Worm (Caenorhabditis elegans): ENCODE data around the gene F52E10.4.

F52E10.4 gene

DNA sequence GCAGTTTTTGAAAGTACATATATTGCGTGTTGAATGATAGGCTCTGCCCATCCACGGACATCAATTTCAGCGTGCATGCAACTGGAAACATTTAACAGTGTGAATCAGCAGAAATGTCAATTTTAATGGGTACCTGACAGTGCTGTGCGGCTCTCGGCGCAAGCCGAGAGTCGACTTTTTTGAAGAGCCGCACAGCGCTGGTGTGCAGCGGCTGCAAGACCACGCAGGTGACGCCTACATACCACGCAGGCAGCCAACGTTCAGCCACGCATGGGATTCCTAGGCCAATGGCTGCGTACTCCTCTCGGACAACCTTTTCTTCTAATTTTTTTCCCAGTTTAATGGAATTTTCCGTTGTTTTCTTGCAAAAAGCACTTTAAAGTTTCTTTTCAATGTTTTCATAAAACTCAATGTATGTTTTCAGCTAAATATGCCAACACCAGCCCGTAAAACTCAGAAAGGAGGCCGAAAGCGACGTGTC, 48.0 kb downstream of the F52E10.4 start, which contains the start of gene W10G6.1:
W10G6.1 (plus strand) TSS at position 431 of the 481 bp plus-strand sequence.
- TF ChIP-seq lsy-12 (tag; optimal IDR thresholded peaks at IDR 0.05) (no peak), fkh-10 (GFP tag; optimal IDR thresholded peaks at IDR 0.05) (no peak), ama-1 (optimal IDR thresholded peaks at IDR 0.05) (no peak)

DNA sequence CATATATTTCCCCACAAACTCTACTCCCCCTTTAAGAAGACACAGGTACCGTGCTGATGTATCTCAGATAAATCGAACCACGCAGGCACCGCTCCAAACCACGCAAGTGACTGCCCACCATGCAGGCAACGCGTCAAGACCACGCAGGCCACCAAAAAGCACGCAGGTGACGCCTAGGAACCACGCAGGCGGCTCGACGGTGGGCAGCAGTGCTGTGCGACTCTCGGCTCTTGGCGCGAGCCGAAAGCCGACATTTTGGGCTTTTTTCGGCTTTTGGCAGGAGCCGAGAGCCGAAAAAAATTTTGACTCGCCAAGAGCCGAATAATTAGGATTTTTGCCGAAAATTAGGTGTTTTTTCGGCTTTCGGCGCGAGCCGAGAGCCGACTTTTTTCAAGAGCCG, 49.7 kb downstream of the F52E10.4 start:
- TF ChIP-seq mml-1 (tag; optimal IDR thresholded peaks at IDR 0.05) = no peak
- TF ChIP-seq nhr-76 (tag; optimal IDR thresholded peaks at IDR 0.05) = no peak
- no peak for TF ChIP-seq nhr-28 (tag; optimal IDR thresholded peaks at IDR 0.05)

DNA sequence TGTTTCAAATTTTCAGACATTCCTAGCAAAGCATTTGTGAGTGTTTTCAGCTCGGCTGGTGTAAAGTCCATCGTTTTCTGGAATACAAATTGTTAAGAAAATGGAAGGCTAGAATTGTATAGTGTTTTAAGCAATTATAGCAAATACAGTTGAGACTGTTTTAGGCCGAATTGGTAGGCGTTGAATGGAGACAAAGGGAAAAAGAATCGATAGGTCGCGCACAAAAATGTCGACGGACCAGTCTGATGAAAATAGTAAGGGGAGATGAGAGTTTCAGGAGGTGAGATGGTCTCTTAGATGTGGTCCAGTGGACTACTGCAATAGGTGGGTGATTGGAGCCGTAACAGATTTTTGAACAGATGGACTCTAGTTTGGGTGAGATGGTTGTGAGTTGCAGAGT, 52.2 kb downstream of the F52E10.4 start:
- TF ChIP-seq ztf-4 (tag; optimal IDR thresholded peaks at IDR 0.05) = no peak
- no peak for TF ChIP-seq tbx-2 (tag; optimal IDR thresholded peaks at IDR 0.05)
- TF ChIP-seq fos-1 (tag; optimal IDR thresholded peaks at IDR 0.05) = no peak
- TF ChIP-seq nhr-11 (tag; optimal IDR thresholded peaks at IDR 0.05) = no peak
- TF ChIP-seq elt-1 (tag; optimal IDR thresholded peaks at IDR 0.05) = no peak
- TF ChIP-seq eor-1 (tag; optimal IDR thresholded peaks at IDR 0.05) = no peak
- TF ChIP-seq jun-1 (tag; optimal IDR thresholded peaks at IDR 0.05) = no peak
- no peak for TF ChIP-seq ZK546.5 (tag; optimal IDR thresholded peaks at IDR 0.05)
- no peak for TF ChIP-seq unc-62 (GFP tag; optimal IDR thresholded peaks at IDR 0.05)
- no peak for TF ChIP-seq R02D3.7 (tag; optimal IDR thresholded peaks at IDR 0.05)

Measured in whole organism, L3 larva.